Fruit fly (Drosophila melanogaster): ENCODE measurements around the gene mid.
A peak's percentile ranks its signal among the peaks of the same experiment; 100 is the strongest.

Gene mid

dm6 chr2L:5479128-5479527 lies 17.7 kb downstream of the mid start:
- TF ChIP-seq CG15710 (tag; optimal IDR thresholded peaks at IDR 0.05) (peak; percentile 79), CG10348 (GFP tag; IDR thresholded peaks at IDR 0.05) (no peak), CG8159 (tag; optimal IDR thresholded peaks at IDR 0.05) (peak; percentile 77), CG32121 (GFP tag; IDR thresholded peaks at IDR 0.05) (peak; percentile 34; the same call in 1 of the 2 replicates), CG9948 (tag; optimal IDR thresholded peaks at IDR 0.05) (peak; percentile 75), Pif1A (GFP tag; optimal IDR thresholded peaks at IDR 0.05) (peak; percentile 4), Pif1B (GFP tag; optimal IDR thresholded peaks at IDR 0.05) (peak; percentile 39), CG4496 (GFP tag; IDR thresholded peaks at IDR 0.05) (no peak; the same call in 2 of the 3 replicates), Snoo (tag; optimal IDR thresholded peaks at IDR 0.05) (no peak), CG8301 (tag; optimal IDR thresholded peaks at IDR 0.05) (peak; percentile 38), CG34367 (tag; optimal IDR thresholded peaks at IDR 0.05) (peak; percentile 59), rn (GFP tag; IDR thresholded peaks at IDR 0.05) (0 out of 2 replicates have a peak, but pooled peaks have one; percentile 5), gl (tag; optimal IDR thresholded peaks at IDR 0.05) (no peak), fd96Ca (GFP tag; IDR thresholded peaks at IDR 0.05) (no peak), CG14655 (GFP tag; optimal IDR thresholded peaks at IDR 0.05) (peak; percentile 65), CG13204 (GFP tag; optimal IDR thresholded peaks at IDR 0.05) (peak; percentile 51), Ets98B (GFP tag; IDR thresholded peaks at IDR 0.05) (0 out of 2 replicates have a peak, but pooled peaks have one; percentile 24), EcR (GFP tag; optimal IDR thresholded peaks at IDR 0.05) (no peak), CG17806 (tag; optimal IDR thresholded peaks at IDR 0.05) (peak; percentile 77), CG12605 (GFP tag; IDR thresholded peaks at IDR 0.05) (no peak), D1 (tag; optimal IDR thresholded peaks at IDR 0.05) (no peak)

- TF ChIP-seq CG15710 (tag; optimal IDR thresholded peaks at IDR 0.05) (peak; percentile 88), Snoo (tag; optimal IDR thresholded peaks at IDR 0.05) (peak; percentile 44), Ets98B (GFP tag; IDR thresholded peaks at IDR 0.05) (no peak), CG9948 (tag; optimal IDR thresholded peaks at IDR 0.05) (peak; percentile 75), fd96Ca (GFP tag; IDR thresholded peaks at IDR 0.05) (no peak), gl (tag; optimal IDR thresholded peaks at IDR 0.05) (peak; percentile 59), CG32121 (GFP tag; IDR thresholded peaks at IDR 0.05) (no peak), rn (GFP tag; IDR thresholded peaks at IDR 0.05) (no peak), CG4496 (GFP tag; IDR thresholded peaks at IDR 0.05) (peak; percentile 40; the same call in 1 of the 3 replicates), CG14655 (GFP tag; optimal IDR thresholded peaks at IDR 0.05) (peak; percentile 5), CG17806 (tag; optimal IDR thresholded peaks at IDR 0.05) (peak; percentile 82), CG12605 (GFP tag; IDR thresholded peaks at IDR 0.05) (no peak), D1 (tag; optimal IDR thresholded peaks at IDR 0.05) (peak; percentile 17), CG34367 (tag; optimal IDR thresholded peaks at IDR 0.05) (peak; percentile 73), CG8301 (tag; optimal IDR thresholded peaks at IDR 0.05) (no peak), CG10348 (GFP tag; IDR thresholded peaks at IDR 0.05) (no peak), CG8159 (tag; optimal IDR thresholded peaks at IDR 0.05) (peak; percentile 89), CG13204 (GFP tag; optimal IDR thresholded peaks at IDR 0.05) (peak; percentile 57), Pif1A (GFP tag; optimal IDR thresholded peaks at IDR 0.05) (peak; percentile 73), EcR (GFP tag; optimal IDR thresholded peaks at IDR 0.05) (peak; percentile 43), Pif1B (GFP tag; optimal IDR thresholded peaks at IDR 0.05) (peak; percentile 45)
These were observed 18.5 kb downstream of the mid start for dm6 chr2L:5479971-5480370.

- TF ChIP-seq Pif1A (GFP tag; optimal IDR thresholded peaks at IDR 0.05) (peak; percentile 71), CG17806 (tag; optimal IDR thresholded peaks at IDR 0.05) (peak; percentile 70), CG34367 (tag; optimal IDR thresholded peaks at IDR 0.05) (peak; percentile 45), EcR (GFP tag; optimal IDR thresholded peaks at IDR 0.05) (no peak), CG10348 (GFP tag; IDR thresholded peaks at IDR 0.05) (no peak), fd96Ca (GFP tag; IDR thresholded peaks at IDR 0.05) (0 out of 3 replicates have a peak, but pooled peaks have one; percentile 52), CG32121 (GFP tag; IDR thresholded peaks at IDR 0.05) (peak; percentile 37), Snoo (tag; optimal IDR thresholded peaks at IDR 0.05) (peak; percentile 53), CG14655 (GFP tag; optimal IDR thresholded peaks at IDR 0.05) (peak; percentile 52), D1 (tag; optimal IDR thresholded peaks at IDR 0.05) (peak; percentile 27), CG12605 (GFP tag; IDR thresholded peaks at IDR 0.05) (peak; percentile 61), rn (GFP tag; IDR thresholded peaks at IDR 0.05) (no peak), CG4496 (GFP tag; IDR thresholded peaks at IDR 0.05) (peak; percentile 63; the same call in 2 of the 3 replicates), gl (tag; optimal IDR thresholded peaks at IDR 0.05) (no peak), CG8301 (tag; optimal IDR thresholded peaks at IDR 0.05) (peak; percentile 40), Ets98B (GFP tag; IDR thresholded peaks at IDR 0.05) (peak; percentile 55), CG13204 (GFP tag; optimal IDR thresholded peaks at IDR 0.05) (peak; percentile 4), CG15710 (tag; optimal IDR thresholded peaks at IDR 0.05) (peak; percentile 66), CG9948 (tag; optimal IDR thresholded peaks at IDR 0.05) (peak; percentile 56), Pif1B (GFP tag; optimal IDR thresholded peaks at IDR 0.05) (peak; percentile 18), CG8159 (tag; optimal IDR thresholded peaks at IDR 0.05) (peak; percentile 75)
These were observed 21.7 kb downstream of the mid start for dm6 chr2L:5483093-5483492.

dm6 chr2L:5489084-5489617 lies 27.7 kb downstream of the mid start:
- no peak for TF ChIP-seq Pif1A (GFP tag; optimal IDR thresholded peaks at IDR 0.05)
- TF ChIP-seq CG4496 (GFP tag; IDR thresholded peaks at IDR 0.05), result no peak
- TF ChIP-seq CG34367 (tag; optimal IDR thresholded peaks at IDR 0.05), result no peak
- no peak for TF ChIP-seq CG13204 (GFP tag; optimal IDR thresholded peaks at IDR 0.05)
- TF ChIP-seq CG14655 (GFP tag; optimal IDR thresholded peaks at IDR 0.05), result no peak
- no peak for TF ChIP-seq EcR (GFP tag; optimal IDR thresholded peaks at IDR 0.05)
- no peak for TF ChIP-seq Ets98B (GFP tag; IDR thresholded peaks at IDR 0.05)
- TF ChIP-seq Snoo (tag; optimal IDR thresholded peaks at IDR 0.05), result no peak
- TF ChIP-seq CG8301 (tag; optimal IDR thresholded peaks at IDR 0.05), result no peak
- TF ChIP-seq CG17806 (tag; optimal IDR thresholded peaks at IDR 0.05), result no peak
- no peak for TF ChIP-seq gl (tag; optimal IDR thresholded peaks at IDR 0.05)
- no peak for TF ChIP-seq Pif1B (GFP tag; optimal IDR thresholded peaks at IDR 0.05)
- TF ChIP-seq CG12605 (GFP tag; IDR thresholded peaks at IDR 0.05), result no peak
- no peak for TF ChIP-seq CG10348 (GFP tag; IDR thresholded peaks at IDR 0.05)
- no peak for TF ChIP-seq CG32121 (GFP tag; IDR thresholded peaks at IDR 0.05)
- no peak for TF ChIP-seq CG9948 (tag; optimal IDR thresholded peaks at IDR 0.05)

All from whole organism, pupa.